Worm (Caenorhabditis elegans) whole organism, young adult: ENCODE data around the gene C17E7.13.

Experiments used
- B0019.2 ChIP-seq: fragments of 200-800 bp; sonication (Bioruptor generic); conservative IDR thresholded peaks from 2 replicates; pipeline ENCODE4 v1.3.6; 2022; ENCODE audit warnings: missing genetic modification reagents, missing genetic modification characterization, missing compliant biosample characterization
- B0035.1 ChIP-seq: sonication (generic microtip); optimal IDR thresholded peaks from 2 replicates; lab custom pipeline; 2016; ENCODE audit warnings: missing genetic modification characterization, mild to moderate bottlenecking, missing compliant biosample characterization, missing genotype, missing genetic modification reagents
- D2030.7 ChIP-seq: fragments of 200-800 bp; sonication (Bioruptor generic); IDR thresholded peaks from 2 replicates; pipeline ENCODE4 v1.3.6; 2022; ENCODE audit warnings: missing genetic modification reagents, missing genetic modification characterization, missing compliant biosample characterization
- F22D6.2 ChIP-seq: sonication (generic microtip); optimal IDR thresholded peaks from 2 replicates; lab custom pipeline; 2016; ENCODE audit warnings: mild to moderate bottlenecking, missing genetic modification characterization, missing compliant biosample characterization
- F52B5.7 ChIP-seq: sonication (generic microtip); optimal IDR thresholded peaks from 2 replicates; lab custom pipeline; 2016; ENCODE audit warnings: mild to moderate bottlenecking, missing genetic modification characterization, missing compliant biosample characterization
- F57A8.1 ChIP-seq: fragments of 200-800 bp; sonication (Bioruptor generic); optimal IDR thresholded peaks from 2 replicates; lab custom pipeline; 2018; ENCODE audit warnings: mild to moderate bottlenecking, missing genetic modification characterization, moderate library complexity, missing compliant biosample characterization
- Y53G8AR.9 ChIP-seq: fragments of 200-800 bp; sonication (Bioruptor generic); conservative IDR thresholded peaks from 2 replicates; pipeline ENCODE4 v1.3.6; 2022; ENCODE audit warnings: missing genetic modification reagents, missing genetic modification characterization, missing compliant biosample characterization
- Y79H2A.3 ChIP-seq: fragments of 200-800 bp; sonication (Bioruptor generic); conservative IDR thresholded peaks from 2 replicates; pipeline ENCODE4 v1.3.6; 2022; ENCODE audit warnings: missing genetic modification reagents, missing genetic modification characterization, missing compliant biosample characterization
- Y95B8A.8 ChIP-seq: fragments of 200-800 bp; sonication (Bioruptor generic); IDR thresholded peaks from 2 replicates; pipeline ENCODE4 v1.3.6; 2022; ENCODE audit warnings: missing genetic modification reagents, missing genetic modification characterization, missing compliant biosample characterization
- ZK185.1 ChIP-seq: sonication (generic microtip); optimal IDR thresholded peaks from 2 replicates; lab custom pipeline; 2016; ENCODE audit warnings: mild to moderate bottlenecking, missing genetic modification characterization, missing compliant biosample characterization; ENCODE audit not compliant: poor library complexity, severe bottlenecking
- atf-7 ChIP-seq: sonication (generic microtip); optimal IDR thresholded peaks from 2 replicates; lab custom pipeline; 2017; ENCODE audit warnings: mild to moderate bottlenecking, missing genetic modification characterization, missing compliant biosample characterization
- athp-1 ChIP-seq: sonication (generic microtip); optimal IDR thresholded peaks from 2 replicates; lab custom pipeline; 2017; ENCODE audit warnings: mild to moderate bottlenecking, missing genetic modification characterization, missing compliant biosample characterization
- attf-5 ChIP-seq: fragments of 200-800 bp; sonication (Bioruptor generic); optimal IDR thresholded peaks from 2 replicates; lab custom pipeline; 2018; ENCODE audit warnings: mild to moderate bottlenecking, missing genetic modification characterization, missing compliant biosample characterization
- bed-1 ChIP-seq: fragments of 200-800 bp; sonication (Bioruptor generic); IDR thresholded peaks from 2 replicates; pipeline ENCODE4 v1.3.6; 2022; ENCODE audit warnings: missing genetic modification reagents, missing genetic modification characterization, missing compliant biosample characterization
- ccch-3 ChIP-seq: fragments of 200-800 bp; sonication (Bioruptor generic); optimal IDR thresholded peaks from 2 replicates; lab custom pipeline; 2018; ENCODE audit warnings: mild to moderate bottlenecking, missing genetic modification characterization, missing compliant biosample characterization
- ceh-58 ChIP-seq: fragments of 200-800 bp; sonication (Bioruptor generic); IDR thresholded peaks from 2 replicates; pipeline ENCODE4 v1.3.6; 2022; ENCODE audit warnings: missing genetic modification characterization, missing compliant biosample characterization
- dpff-1 ChIP-seq: sonication (generic microtip); optimal IDR thresholded peaks from 2 replicates; lab custom pipeline; 2017; ENCODE audit warnings: mild to moderate bottlenecking, missing genetic modification characterization, missing compliant biosample characterization
- egrh-3 ChIP-seq: fragments of 200-800 bp; sonication (Bioruptor generic); IDR thresholded peaks from 2 replicates; pipeline ENCODE4 v1.3.6; 2022; ENCODE audit warnings: missing genetic modification reagents, missing genetic modification characterization, missing compliant biosample characterization
- fkh-3 ChIP-seq: sonication (generic microtip); optimal IDR thresholded peaks from 2 replicates; lab custom pipeline; 2016; ENCODE audit warnings: mild to moderate bottlenecking, missing genetic modification characterization, missing compliant biosample characterization
- hlh-12 ChIP-seq: sonication (generic microtip); optimal IDR thresholded peaks from 2 replicates; lab custom pipeline; 2016; ENCODE audit warnings: missing genetic modification characterization, missing compliant biosample characterization
- hrde-1 ChIP-seq: sonication (generic microtip); optimal IDR thresholded peaks from 2 replicates; lab custom pipeline; 2016; ENCODE audit warnings: missing genetic modification characterization, mild to moderate bottlenecking, missing compliant biosample characterization, moderate library complexity, missing genotype, missing genetic modification reagents, borderline replicate concordance
- let-607 ChIP-seq, 2 experiments: fragments of 200-800 bp in 1 of 2; sonication (Bioruptor generic) in 1 of 2; sonication (generic microtip) in 1 of 2; optimal IDR thresholded peaks; 2 replicates each; lab custom pipeline; 2016 to 2018; ENCODE audit warnings: mild to moderate bottlenecking in 2 of 2, missing compliant biosample characterization in 2 of 2, missing genetic modification characterization in 2 of 2, moderate library complexity in 2 of 2, missing genotype in 1 of 2
- lin-40 ChIP-seq: sonication (generic microtip); optimal IDR thresholded peaks from 2 replicates; lab custom pipeline; 2016; ENCODE audit warnings: missing genetic modification characterization, mild to moderate bottlenecking, missing compliant biosample characterization, missing genotype, missing genetic modification reagents
- lin-54 ChIP-seq: fragments of 200-800 bp; sonication (Bioruptor generic); optimal IDR thresholded peaks from 2 replicates; lab custom pipeline; 2018; ENCODE audit warnings: mild to moderate bottlenecking, missing genetic modification characterization, missing compliant biosample characterization
- madf-3 ChIP-seq: fragments of 200-800 bp; sonication (Bioruptor generic); IDR thresholded peaks from 2 replicates; pipeline ENCODE4 v1.3.6; 2022; ENCODE audit warnings: missing genetic modification reagents, missing genetic modification characterization, missing compliant biosample characterization
- madf-8 ChIP-seq: fragments of 200-800 bp; sonication (Bioruptor generic); conservative IDR thresholded peaks from 2 replicates; pipeline ENCODE4 v1.3.6; 2022; ENCODE audit warnings: missing genetic modification reagents, missing genetic modification characterization, missing compliant biosample characterization
- nfyb-1 ChIP-seq: fragments of 200-800 bp; sonication (Bioruptor generic); IDR thresholded peaks from 2 replicates; pipeline ENCODE4 v1.3.6; 2022; ENCODE audit warnings: missing genetic modification reagents, missing genetic modification characterization, missing compliant biosample characterization
- nhr-179 ChIP-seq: sonication (generic microtip); optimal IDR thresholded peaks from 2 replicates; lab custom pipeline; 2016; ENCODE audit warnings: mild to moderate bottlenecking, missing genetic modification characterization, missing compliant biosample characterization
- rpc-1 ChIP-seq, 2 experiments: fragments of 150-350 bp in 1 of 2; sonication (generic microtip) in 1 of 2; optimal IDR thresholded peaks; 2 replicates each; lab custom pipeline; 2014 to 2018; ENCODE audit warnings: missing biosample characterization in 1 of 2, missing genetic modification characterization in 1 of 2, missing genetic modification reagents in 1 of 2, missing genotype in 1 of 2
- sea-2 ChIP-seq: fragments of 200-800 bp; sonication (Bioruptor generic); IDR thresholded peaks from 2 replicates; pipeline ENCODE4 v1.3.6; 2022; ENCODE audit warnings: missing genetic modification characterization, missing compliant biosample characterization
- snpc-1.3 ChIP-seq: sonication (generic microtip); optimal IDR thresholded peaks from 2 replicates; lab custom pipeline; 2017; ENCODE audit warnings: missing genetic modification characterization, mild to moderate bottlenecking, missing compliant biosample characterization, antibody characterized with exemption, moderate library complexity, missing genotype, missing genetic modification reagents; ENCODE audit not compliant: insufficient read depth
- snpc-4 ChIP-seq, 5 experiments: fragments of 150-350 bp in 1 of 5; sonication (generic microtip) in 4 of 5; optimal IDR thresholded peaks; 2 replicates each; lab custom pipeline; 2014 to 2018; ENCODE audit warnings: missing genetic modification characterization in 5 of 5, missing biosample characterization in 3 of 5, antibody characterized with exemption in 2 of 5, mild to moderate bottlenecking in 2 of 5, missing compliant biosample characterization in 2 of 5, missing genotype in 2 of 5, moderate library complexity in 2 of 5, missing genetic modification reagents in 1 of 5
- somi-1 ChIP-seq: fragments of 200-800 bp; sonication (Bioruptor generic); optimal IDR thresholded peaks from 2 replicates; lab custom pipeline; 2018; ENCODE audit warnings: mild to moderate bottlenecking, missing genetic modification characterization, missing compliant biosample characterization
- tbp1 ChIP-seq: fragments of 200-800 bp; sonication (Bioruptor generic); optimal IDR thresholded peaks from 2 replicates; lab custom pipeline; 2018; ENCODE audit warnings: mild to moderate bottlenecking, missing genetic modification characterization, missing compliant biosample characterization
- tlf-1 ChIP-seq: fragments of 200-800 bp; sonication (Bioruptor generic); optimal IDR thresholded peaks from 2 replicates; lab custom pipeline; 2018; ENCODE audit warnings: mild to moderate bottlenecking, missing genetic modification characterization, missing compliant biosample characterization
- unc-62 ChIP-seq: fragments of 150-350 bp; optimal IDR thresholded peaks from 2 replicates; lab custom pipeline; 2014; ENCODE audit warnings: missing biosample characterization, missing genetic modification reagents, missing genetic modification characterization
- zim-3 ChIP-seq: sonication (generic microtip); optimal IDR thresholded peaks from 2 replicates; lab custom pipeline; 2017; ENCODE audit warnings: mild to moderate bottlenecking, missing genetic modification characterization, moderate library complexity, missing compliant biosample characterization
- ztf-26 ChIP-seq: sonication (generic microtip); optimal IDR thresholded peaks from 2 replicates; lab custom pipeline; 2017; ENCODE audit warnings: missing genetic modification characterization, missing compliant biosample characterization

The C17E7.13 gene

DNA sequence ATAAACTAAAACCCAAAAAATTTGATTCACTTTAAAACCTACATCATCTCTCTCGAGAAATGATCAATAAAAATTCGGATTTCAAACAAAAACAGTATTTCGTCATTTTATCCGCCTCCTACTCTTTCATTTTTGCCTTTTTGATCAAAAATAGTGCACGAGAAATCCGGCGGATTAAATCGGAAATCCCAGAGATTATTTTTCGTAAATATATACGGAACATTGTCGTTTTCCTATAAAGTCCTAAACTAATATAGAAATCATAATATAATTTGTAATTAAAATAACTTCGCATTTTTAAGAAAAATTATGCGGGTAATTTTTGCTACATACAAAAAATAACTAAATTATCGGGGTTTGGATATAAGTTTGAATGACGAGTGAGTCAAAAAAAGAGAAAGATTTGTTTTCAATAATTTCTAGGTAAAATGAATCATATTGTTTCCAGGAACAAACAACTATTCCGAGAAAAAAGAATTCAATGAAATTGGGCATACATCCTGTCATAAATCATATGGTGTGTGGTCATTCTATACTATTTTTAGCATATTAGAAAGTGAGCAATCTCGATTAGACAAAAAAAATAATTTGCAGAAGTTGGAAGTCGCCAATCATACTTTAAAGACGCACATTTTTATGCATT, 14.9 kb downstream of the C17E7.13 start, which contains the start of gene nhr-158:
TSS of gene nhr-158 (minus strand) at position 51 of the 643 bp plus-strand sequence.
- TF ChIP-seq unc-62 (no peak), ztf-26 (tag; lab: Kevin White, UChicago) (no peak), fkh-3 (tag; lab: Kevin White, UChicago) (no peak), Y53G8AR.9 (GFP tag; lab: Robert Waterston, UW) (no peak), madf-8 (no peak), snpc-4 (GFP tag; optimal IDR thresholded peaks at IDR 0.05; lab: Kevin White, UChicago) (no peak), snpc-4 (tag; optimal IDR thresholded peaks at IDR 0.05; lab: Kevin White, UChicago) (no peak), B0019.2 (no peak), atf-7 (tag; lab: Kevin White, UChicago) (no peak), somi-1 (GFP tag; lab: Kevin White, UChicago) (no peak), rpc-1 (optimal IDR thresholded peaks at IDR 0.05; lab: Kevin White, UChicago) (no peak), rpc-1 (tag; optimal IDR thresholded peaks at IDR 0.05; lab: Kevin White, UChicago) (no peak), hrde-1 (tag; lab: Kevin White, UChicago) (no peak), egrh-3 (GFP tag; lab: Robert Waterston, UW) (no peak), Y79H2A.3 (GFP tag; lab: Robert Waterston, UW) (no peak), lin-40 (tag; lab: Kevin White, UChicago) (no peak), F22D6.2 (tag; lab: Kevin White, UChicago) (no peak), F57A8.1 (GFP tag; lab: Kevin White, UChicago) (no peak)

DNA sequence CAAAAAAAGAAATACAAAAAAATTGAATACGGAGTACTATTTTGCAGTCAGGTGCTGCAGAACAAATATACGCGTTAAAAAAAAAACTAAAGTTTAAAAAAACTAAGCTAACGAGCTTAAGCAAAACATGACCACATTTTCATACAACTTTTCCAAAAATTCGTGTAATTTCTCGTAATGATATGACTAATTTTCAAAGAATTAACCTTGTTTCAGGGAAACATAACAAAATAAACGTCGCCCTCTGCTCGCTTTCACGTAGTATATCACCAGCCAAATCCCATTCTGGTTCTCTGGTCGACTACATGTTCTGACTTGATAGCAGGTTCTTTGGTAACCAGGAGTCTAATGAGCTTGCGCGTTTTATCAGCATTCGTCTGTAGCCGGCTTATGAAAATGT, 18.7 kb downstream of the C17E7.13 start:
- TF ChIP-seq hlh-12 (tag; lab: Kevin White, UChicago) (no peak), rpc-1 (optimal IDR thresholded peaks at IDR 0.05; lab: Kevin White, UChicago) (no peak), rpc-1 (tag; optimal IDR thresholded peaks at IDR 0.05; lab: Kevin White, UChicago) (no peak), lin-54 (GFP tag; lab: Kevin White, UChicago) (no peak), lin-40 (tag; lab: Kevin White, UChicago) (no peak), B0019.2 (no peak), attf-5 (GFP tag; lab: Kevin White, UChicago) (no peak), snpc-1.3 (tag; lab: Kevin White, UChicago) (no peak), nfyb-1 (GFP tag; lab: Robert Waterston, UW) (no peak), sea-2 (GFP tag; lab: Robert Waterston, UW) (no peak), athp-1 (tag; lab: Kevin White, UChicago) (no peak), bed-1 (no peak), somi-1 (GFP tag; lab: Kevin White, UChicago) (no peak), tlf-1 (GFP tag; lab: Kevin White, UChicago) (no peak), F52B5.7 (tag; lab: Kevin White, UChicago) (no peak), madf-3 (GFP tag; lab: Robert Waterston, UW) (no peak), zim-3 (tag; lab: Kevin White, UChicago) (no peak), tbp1 (no peak), ceh-58 (GFP tag; lab: Robert Waterston, UW) (no peak), Y95B8A.8 (GFP tag; lab: Robert Waterston, UW) (no peak), D2030.7 (GFP tag; lab: Robert Waterston, UW) (no peak)

DNA sequence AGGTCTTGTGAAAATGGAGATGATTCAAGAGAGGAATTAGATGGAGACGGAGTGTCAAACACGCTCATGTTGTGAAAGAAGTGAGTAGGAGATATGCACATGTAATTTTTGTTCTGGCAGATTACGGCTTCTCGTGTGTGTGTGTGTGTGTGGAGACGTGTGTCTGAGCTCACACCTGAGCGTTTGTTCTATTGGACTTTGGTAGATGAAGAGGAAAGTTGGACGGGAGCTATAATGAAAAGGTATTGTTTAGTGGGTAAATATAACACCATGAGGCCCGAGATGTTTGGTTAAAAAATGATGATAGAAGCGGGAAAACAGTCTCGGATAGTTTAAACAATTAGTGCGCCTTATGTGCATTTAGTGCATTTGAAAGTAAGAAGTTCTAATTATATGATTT, 20.2 kb downstream of the C17E7.13 start, which contains the start of gene nhr-157:
TSS of gene nhr-157 (minus strand) at position 101 of the 400 bp plus-strand sequence.
- no peak for TF ChIP-seq ZK185.1 (tag; lab: Kevin White, UChicago)
- TF ChIP-seq let-607 (tag; optimal IDR thresholded peaks at IDR 0.05; lab: Kevin White, UChicago): no peak
- TF ChIP-seq ccch-3 (GFP tag; lab: Kevin White, UChicago): no peak
- no peak for TF ChIP-seq dpff-1 (tag; lab: Kevin White, UChicago)
- no peak for TF ChIP-seq B0035.1 (tag; lab: Kevin White, UChicago)
- TF ChIP-seq nhr-179 (tag; lab: Kevin White, UChicago): no peak
